Worm (Caenorhabditis elegans): ENCODE measurements around the gene dnj-24.

dnj-24 gene

DNA sequence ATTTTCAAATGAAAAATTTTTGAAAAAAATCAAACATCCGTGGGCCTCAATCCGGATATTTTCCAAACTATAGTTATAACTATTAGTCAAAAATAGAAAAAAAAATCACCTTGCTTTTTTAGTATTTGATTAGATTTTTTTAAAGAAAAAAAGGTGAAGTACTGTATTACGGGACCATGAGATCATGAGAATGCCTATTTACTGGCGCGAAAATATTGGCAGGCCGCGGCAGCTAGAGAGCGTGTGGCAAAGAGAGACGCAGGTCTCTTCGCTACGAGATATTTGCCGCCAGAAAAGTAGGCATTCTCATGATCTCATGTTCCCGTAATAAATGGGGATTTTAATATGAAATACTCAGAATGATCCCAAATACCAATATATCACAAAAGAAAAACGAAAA lies 18.9 kb downstream of the dnj-24 start:
- TF ChIP-seq ceh-44 (GFP tag; IDR thresholded peaks at IDR 0.05) (no peak), unc-62 (GFP tag; optimal IDR thresholded peaks at IDR 0.05 in 1 of 2) (peak in 1 of 2 experiments; percentile 85), unc-62 (tag; optimal IDR thresholded peaks at IDR 0.05) (no peak)

ce11 chrIII:5402419-5402818 lies 21.5 kb downstream of the dnj-24 start:
- TF ChIP-seq dve-1 (tag; optimal IDR thresholded peaks at IDR 0.05; ENCODE audit: insufficient read depth): no peak
- no peak for TF ChIP-seq nhr-41 (GFP tag; IDR thresholded peaks at IDR 0.05)
- TF ChIP-seq nhr-237 (tag; optimal IDR thresholded peaks at IDR 0.05): no peak
- no peak for TF ChIP-seq dmd-8 (GFP tag; IDR thresholded peaks at IDR 0.05)
- TF ChIP-seq F37D6.2 (tag; optimal IDR thresholded peaks at IDR 0.05): no peak
- no peak for TF ChIP-seq tag-97 (GFP tag; IDR thresholded peaks at IDR 0.05)
- TF ChIP-seq ceh-32 (tag; optimal IDR thresholded peaks at IDR 0.05; ENCODE audit: poor library complexity): no peak
- TF ChIP-seq R02D3.7 (tag; optimal IDR thresholded peaks at IDR 0.05): no peak
- TF ChIP-seq lim-7 (GFP tag; IDR thresholded peaks at IDR 0.05): no peak
- no peak for TF ChIP-seq ceh-82 (tag; optimal IDR thresholded peaks at IDR 0.05)
- no peak for TF ChIP-seq php-3 (GFP tag; IDR thresholded peaks at IDR 0.05)
- no peak for TF ChIP-seq daf-19 (GFP tag; conservative IDR thresholded peaks at IDR 0.05)
- no peak for TF ChIP-seq snpc-4 (tag; optimal IDR thresholded peaks at IDR 0.05)

DNA sequence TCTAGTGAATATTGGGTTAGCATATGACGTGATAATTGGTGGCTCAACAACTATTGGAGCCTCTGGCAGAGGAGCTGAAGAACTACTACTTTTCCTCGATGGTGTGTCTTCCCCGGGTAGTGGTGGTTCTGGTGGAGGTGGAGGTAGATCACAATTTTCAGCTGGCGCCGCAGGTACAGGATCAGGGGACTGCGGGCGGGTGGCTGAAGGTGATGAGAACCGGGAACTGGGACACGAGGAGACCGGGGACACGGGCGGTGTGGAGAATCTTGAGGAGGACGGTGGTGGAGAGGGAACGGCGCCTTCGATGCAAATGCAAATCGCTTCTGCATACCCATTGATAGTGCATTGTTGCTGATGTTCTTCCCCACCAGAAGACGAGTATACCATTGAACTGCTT lies 28.1 kb downstream of the dnj-24 start:
- TF ChIP-seq set-16 (GFP tag; IDR thresholded peaks at IDR 0.05) (peak; percentile 88), dpl-1 (GFP tag; optimal IDR thresholded peaks at IDR 0.05) (no peak)

DNA sequence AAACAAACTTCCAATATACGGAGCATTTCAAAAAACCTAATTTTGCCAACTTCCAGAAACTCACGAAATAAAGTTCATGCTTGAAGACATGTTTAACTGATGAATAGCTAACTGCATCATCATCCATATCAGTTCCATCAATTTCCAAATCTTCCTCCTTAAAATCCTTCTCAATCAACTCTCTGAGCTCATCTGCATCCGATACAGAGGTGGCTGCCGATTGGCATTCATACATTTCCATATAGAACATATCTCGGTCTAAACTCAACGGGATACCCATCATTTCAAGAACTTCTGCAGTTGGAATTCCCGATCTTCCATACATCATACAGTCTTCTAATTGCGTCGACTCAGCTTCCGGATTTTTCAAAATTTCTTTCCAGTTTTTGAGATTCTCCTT lies 34.5 kb downstream of the dnj-24 start:
- TF ChIP-seq lin-13 (GFP tag; optimal IDR thresholded peaks at IDR 0.05) (no peak), lir-3 (tag; optimal IDR thresholded peaks at IDR 0.05) (no peak), unc-62 (GFP tag; optimal IDR thresholded peaks at IDR 0.05 in 1 of 2) (peak in 1 of 2 experiments; percentile 81), unc-62 (tag; optimal IDR thresholded peaks at IDR 0.05) (no peak), nhr-11 (tag; optimal IDR thresholded peaks at IDR 0.05) (no peak), aly-2 (tag; optimal IDR thresholded peaks at IDR 0.05) (no peak), spr-3 (GFP tag; optimal IDR thresholded peaks at IDR 0.05) (no peak), aha-1 (tag) (peak; percentile 65), fos-1 (tag; optimal IDR thresholded peaks at IDR 0.05) (no peak), ama-1 (optimal IDR thresholded peaks at IDR 0.05) (no peak), R02D3.7 (tag; optimal IDR thresholded peaks at IDR 0.05) (no peak)

DNA sequence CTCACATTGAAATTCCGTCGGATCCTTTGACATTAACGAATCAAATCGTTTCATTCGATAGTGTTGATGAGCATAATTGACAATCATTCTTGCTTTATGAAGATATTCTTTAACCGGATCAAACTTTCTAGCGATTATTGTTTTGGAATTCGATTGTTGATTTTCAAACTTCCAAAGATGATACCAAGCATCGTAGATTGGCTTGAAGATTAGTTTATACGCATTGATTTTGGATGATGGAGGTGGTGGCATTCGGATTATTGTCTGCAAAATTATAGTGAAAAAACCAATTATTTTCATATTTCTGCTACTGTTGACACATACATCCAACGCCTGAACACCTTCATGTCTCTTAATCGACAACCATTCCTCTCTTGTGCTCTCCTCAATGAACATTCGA lies 35.8 kb downstream of the dnj-24 start:
- TF ChIP-seq R02D3.7 (tag; optimal IDR thresholded peaks at IDR 0.05): no peak
- TF ChIP-seq pha-4 (GFP tag; IDR thresholded peaks at IDR 0.05): no peak
- TF ChIP-seq pha-4 (tag; optimal IDR thresholded peaks at IDR 0.05): no peak
- TF ChIP-seq unc-62 (GFP tag; optimal IDR thresholded peaks at IDR 0.05 in 1 of 2): peak in 1 of 2 experiments; percentile 95
- TF ChIP-seq unc-62 (tag; optimal IDR thresholded peaks at IDR 0.05): no peak

ce11 chrIII:5385315-5385714 lies 38.6 kb downstream of the dnj-24 start, which contains the start of gene Y32H12A.7:
Gene Y32H12A.7, minus strand, starts transcription at chrIII:5385415.
- TF ChIP-seq lin-29 (GFP tag; IDR thresholded peaks at IDR 0.05): no peak
- peak; percentile 72 for TF ChIP-seq aha-1 (tag)

- no peak for TF ChIP-seq hif-1 (tag; optimal IDR thresholded peaks at IDR 0.05)
- no peak for TF ChIP-seq fkh-10 (GFP tag; optimal IDR thresholded peaks at IDR 0.05)
- TF ChIP-seq nhr-237 (tag; optimal IDR thresholded peaks at IDR 0.05): no peak
- no peak for TF ChIP-seq ceh-62 (tag; optimal IDR thresholded peaks at IDR 0.05)
- no peak for TF ChIP-seq nhr-25 (tag; optimal IDR thresholded peaks at IDR 0.05; ENCODE audit: borderline replicate concordance, insufficient read depth)
- TF ChIP-seq nhr-77 (tag; optimal IDR thresholded peaks at IDR 0.05): no peak
- no peak for TF ChIP-seq Y75B8A.6 (GFP tag; IDR thresholded peaks at IDR 0.05)
- no peak for TF ChIP-seq ztf-7 (tag; optimal IDR thresholded peaks at IDR 0.05)
Measured at ce11 chrIII:5382073-5382472, 41.8 kb downstream of the dnj-24 start, which contains the start of gene Y32H12A.6. Gene Y32H12A.6, minus strand, starts transcription at chrIII:5382173.

Data from whole organism, L4 larva.